Comparison of ENCODE assay signal across 5 fruit fly cellular contexts in the genomic region with DNA sequence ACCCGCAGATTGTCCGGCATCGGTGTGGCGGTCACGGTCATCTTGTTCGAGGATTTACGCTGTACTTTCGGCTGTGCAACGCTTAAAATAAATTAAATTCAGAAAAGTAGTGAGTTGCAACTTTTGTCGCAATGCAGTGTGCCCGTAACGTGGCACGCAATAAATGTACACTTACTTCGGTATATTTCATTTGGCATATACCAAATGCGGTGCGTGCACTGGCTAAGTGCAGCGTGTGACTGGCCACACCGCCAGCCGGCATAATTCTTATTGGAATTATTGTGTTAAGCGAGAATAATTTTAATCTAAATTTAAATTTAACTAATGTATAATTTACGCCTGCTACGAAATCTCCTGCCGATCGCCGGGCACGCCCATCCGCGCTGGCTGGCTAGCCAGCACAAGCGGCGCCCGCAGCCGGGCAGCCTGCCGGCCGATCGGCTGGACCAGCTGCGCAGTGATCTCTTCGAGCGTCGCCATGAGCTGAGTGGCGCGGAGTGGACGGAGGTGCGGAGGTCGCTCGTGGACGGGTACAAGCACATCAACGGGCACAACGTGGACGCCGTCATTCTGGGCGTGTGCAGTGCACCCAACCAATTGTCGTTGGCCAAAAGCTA.
A peak's percentile ranks its signal among the peaks of the same experiment; 100 is the strongest.
TF ChIP-seq lines count a peak whose summit lies in the region.

A gene (minus strand): TSS at position 163 of the 617 bp plus-strand sequence.
A gene (plus strand): TSS at position 221 of the 617 bp plus-strand sequence.

- TF ChIP-seq CTCF in whole organism, embryonic (GFP tag; optimal IDR thresholded peaks at IDR 0.05; lab: Kevin White, UChicago), result peak; percentile 8

TF ChIP-seq in Kc167, 6 proteins besides CTCF, POLR2A, EP300 and RAD21:
- TF ChIP-seq insv (optimal IDR thresholded peaks at IDR 0.05; lab: Kevin White, UChicago) (peak; percentile 98), psq (optimal IDR thresholded peaks at IDR 0.05; lab: Kevin White, UChicago) (no peak), h (optimal IDR thresholded peaks at IDR 0.05; lab: Kevin White, UChicago) (no peak), ttk (optimal IDR thresholded peaks at IDR 0.05; lab: Kevin White, UChicago) (no peak), Sin3A (optimal IDR thresholded peaks at IDR 0.05; lab: Kevin White, UChicago) (no peak), Myc (optimal IDR thresholded peaks at IDR 0.05; lab: Kevin White, UChicago) (no peak)

TF ChIP-seq in whole organism, adult, 20 proteins besides CTCF, POLR2A, EP300 and RAD21:
- TF ChIP-seq CG1620 (GFP tag; optimal IDR thresholded peaks at IDR 0.05; lab: Kevin White, UChicago) (peak; percentile 26), bab1 (GFP tag; optimal IDR thresholded peaks at IDR 0.05; lab: Kevin White, UChicago) (peak; percentile 58), tj (GFP tag; optimal IDR thresholded peaks at IDR 0.05; lab: Kevin White, UChicago) (peak; percentile 63), CG11617 (GFP tag; optimal IDR thresholded peaks at IDR 0.05; lab: Kevin White, UChicago) (no peak), cic (GFP tag; optimal IDR thresholded peaks at IDR 0.05; lab: Kevin White, UChicago) (no peak), toe (GFP tag; optimal IDR thresholded peaks at IDR 0.05; lab: Kevin White, UChicago) (no peak), Mnt (GFP tag; optimal IDR thresholded peaks at IDR 0.05; lab: Kevin White, UChicago) (peak; percentile 23), CG33017 (tag; optimal IDR thresholded peaks at IDR 0.05; lab: Kevin White, UChicago) (no peak), kay (GFP tag; lab: Kevin White, UChicago; ENCODE audit: borderline replicate concordance) (no peak), pad (GFP tag; optimal IDR thresholded peaks at IDR 0.05; lab: Kevin White, UChicago) (no peak), cnc (optimal IDR thresholded peaks at IDR 0.05; lab: Kevin White, UChicago) (peak in 1 of 2 experiments; percentile 71), Hr96 (GFP tag; optimal IDR thresholded peaks at IDR 0.05; lab: Kevin White, UChicago) (no peak), Clk (GFP tag; optimal IDR thresholded peaks at IDR 0.05; lab: Kevin White, UChicago) (no peak), CG7101 (tag; optimal IDR thresholded peaks at IDR 0.05; lab: Kevin White, UChicago) (no peak)

TF ChIP-seq in whole organism, embryonic, 481 proteins besides CTCF, POLR2A, EP300 and RAD21 (continues in another document):
- TF ChIP-seq MBD-R2 (GFP tag; IDR thresholded peaks at IDR 0.05; lab: Robert Waterston, UW) (peak; percentile 98), Sox100B (GFP tag; optimal IDR thresholded peaks at IDR 0.05; lab: Kevin White, UChicago) (no peak), Sin3A (optimal IDR thresholded peaks at IDR 0.05; lab: Kevin White, UChicago) (peak; percentile 63), CG3407 (GFP tag; optimal IDR thresholded peaks at IDR 0.05; lab: Kevin White, UChicago) (no peak), CG34224 (GFP tag; IDR thresholded peaks at IDR 0.05; lab: Robert Waterston, UW; ENCODE audit: partially characterized antibody) (peak; percentile 44; the same call in 1 of the 3 replicates), CG4282 (GFP tag; optimal IDR thresholded peaks at IDR 0.05; lab: Kevin White, UChicago) (no peak), ems (GFP tag; optimal IDR thresholded peaks at IDR 0.05; lab: Kevin White, UChicago) (no peak), corto (GFP tag; optimal IDR thresholded peaks at IDR 0.05; lab: Kevin White, UChicago) (no peak), Sry-δ (GFP tag; optimal IDR thresholded peaks at IDR 0.05; lab: Kevin White, UChicago) (peak; percentile 30), salm (tag; optimal IDR thresholded peaks at IDR 0.05; lab: Kevin White, UChicago) (no peak), Hey (tag; optimal IDR thresholded peaks at IDR 0.05; lab: Kevin White, UChicago) (no peak), gcm (GFP tag; optimal IDR thresholded peaks at IDR 0.05; lab: Kevin White, UChicago) (no peak), dysf (GFP tag; IDR thresholded peaks at IDR 0.05; lab: Robert Waterston, UW) (no peak), C15 (GFP tag; IDR thresholded peaks at IDR 0.05; lab: Robert Waterston, UW) (no peak), CG11456 (GFP tag; IDR thresholded peaks at IDR 0.05; lab: Robert Waterston, UW) (no peak), CG13287 (GFP tag; IDR thresholded peaks at IDR 0.05; lab: Robert Waterston, UW; ENCODE audit: partially characterized antibody) (peak; percentile 55; the same call in 1 of the 2 replicates), CG18619 (GFP tag; optimal IDR thresholded peaks at IDR 0.05; lab: Kevin White, UChicago) (no peak), CG2889 (GFP tag; IDR thresholded peaks at IDR 0.05; lab: Robert Waterston, UW) (no peak), Camta (GFP tag; optimal IDR thresholded peaks at IDR 0.05; lab: Kevin White, UChicago) (no peak), CG15479 (GFP tag; optimal IDR thresholded peaks at IDR 0.05; lab: Kevin White, UChicago) (peak; percentile 67), ci (GFP tag; IDR thresholded peaks at IDR 0.05; lab: Robert Waterston, UW) (no peak), phol (tag; optimal IDR thresholded peaks at IDR 0.05; lab: Kevin White, UChicago) (peak; percentile 55)

TF ChIP-seq in whole organism, prepupa, 60 proteins besides CTCF, POLR2A, EP300 and RAD21:
- TF ChIP-seq Sox14 (GFP tag; optimal IDR thresholded peaks at IDR 0.05; lab: Kevin White, UChicago), result peak; percentile 5
- TF ChIP-seq dsx (GFP tag; optimal IDR thresholded peaks at IDR 0.05; lab: Kevin White, UChicago; ENCODE audit: poor library complexity, severe bottlenecking), result peak; percentile 56
- no peak for TF ChIP-seq CG3032 (tag; optimal IDR thresholded peaks at IDR 0.05; lab: Kevin White, UChicago)

TF ChIP-seq in whole organism, wandering third instar larva, 38 proteins besides CTCF, POLR2A, EP300 and RAD21:
- TF ChIP-seq Sp1 (GFP tag; optimal IDR thresholded peaks at IDR 0.05; lab: Kevin White, UChicago), result peak; percentile 18
- TF ChIP-seq Dif (GFP tag; optimal IDR thresholded peaks at IDR 0.05; lab: Kevin White, UChicago; ENCODE audit: partially characterized antibody), result no peak
- no peak for TF ChIP-seq Rel (GFP tag; optimal IDR thresholded peaks at IDR 0.05; lab: Kevin White, UChicago)
- peak; percentile 53 for TF ChIP-seq Rel (tag; optimal IDR thresholded peaks at IDR 0.05; lab: Kevin White, UChicago)
- peak; percentile 5 for TF ChIP-seq Hr83 (GFP tag; optimal IDR thresholded peaks at IDR 0.05; lab: Kevin White, UChicago; ENCODE audit: poor library complexity, severe bottlenecking)
- no peak for TF ChIP-seq psq (GFP tag; optimal IDR thresholded peaks at IDR 0.05; lab: Kevin White, UChicago)
